Fruit fly (Drosophila melanogaster) whole organism, wandering third instar larva: ENCODE data around the gene CG14443.

ENCODE experiments used
- Abd-B ChIP-seq: fragments of >200 bp; optimal IDR thresholded peaks from 2 replicates; lab custom pipeline; 2017; ENCODE audit warnings: missing biosample characterization, missing genetic modification characterization
- CG9705 ChIP-seq: fragments of 200-800 bp; sonication (Bioruptor generic); optimal IDR thresholded peaks from 2 replicates; lab custom pipeline; 2018; ENCODE audit warnings: missing biosample characterization, mild to moderate bottlenecking, missing genetic modification characterization
- Mio ChIP-seq: sonication (Bioruptor generic); optimal IDR thresholded peaks from 2 replicates; lab custom pipeline; 2016; ENCODE audit warnings: missing biosample characterization, missing genetic modification characterization
- Myc ChIP-seq: fragments of >200 bp; optimal IDR thresholded peaks from 2 replicates; lab custom pipeline; 2017
- br ChIP-seq: fragments of 200-800 bp; sonication (Bioruptor generic); optimal IDR thresholded peaks from 2 replicates; lab custom pipeline; 2016; ENCODE audit warnings: missing biosample characterization, missing genetic modification characterization
- fru ChIP-seq: fragments of 200-800 bp; sonication (Bioruptor generic); optimal IDR thresholded peaks from 3 replicates; lab custom pipeline; 2016; ENCODE audit warnings: missing biosample characterization, mild to moderate bottlenecking, missing genetic modification characterization
- lola ChIP-seq: fragments of >200 bp; optimal IDR thresholded peaks from 2 replicates; lab custom pipeline; 2017; ENCODE audit warnings: missing biosample characterization, missing genetic modification characterization
- pan ChIP-seq: fragments of >200 bp; optimal IDR thresholded peaks from 2 replicates; lab custom pipeline; 2017
- tai ChIP-seq: sonication (Bioruptor generic); optimal IDR thresholded peaks from 2 replicates; lab custom pipeline; 2016; ENCODE audit warnings: missing biosample characterization, missing genetic modification characterization

dm6 chrX:6659919-6660318 is 26.2 kb downstream of the CG14443 start:
- TF ChIP-seq fru = no peak
- TF ChIP-seq Mio (GFP tag; lab: Kevin White, UChicago) = no peak
- no peak for TF ChIP-seq tai
- TF ChIP-seq Abd-B (GFP tag; lab: Kevin White, UChicago) = no peak
- TF ChIP-seq CG9705 (GFP tag; lab: Kevin White, UChicago) = no peak
- TF ChIP-seq Myc (lab: Kevin White, UChicago) = no peak
- no peak for TF ChIP-seq pan (lab: Kevin White, UChicago)
- no peak for TF ChIP-seq br (GFP tag; lab: Kevin White, UChicago)
- TF ChIP-seq lola (GFP tag; lab: Kevin White, UChicago) = no peak
